Worm (Caenorhabditis elegans) whole organism, late embryonic: ENCODE results near the gene F38B6.7.

Experiments used
- ceh-14 ChIP-seq: sonication (generic microtip); optimal IDR thresholded peaks from 2 replicates; lab custom pipeline; 2016; ENCODE audit warnings: missing genotype, missing genetic modification characterization, missing compliant biosample characterization
- dmd-4 ChIP-seq: sonication (generic microtip); optimal IDR thresholded peaks from 2 replicates; lab custom pipeline; 2016; ENCODE audit warnings: borderline replicate concordance, missing genetic modification characterization, missing compliant biosample characterization
- gmeb-2 ChIP-seq: sonication (generic microtip); optimal IDR thresholded peaks from 2 replicates; lab custom pipeline; 2016; ENCODE audit warnings: missing genetic modification characterization, inconsistent platforms, missing compliant biosample characterization
- lin-11 ChIP-seq: fragments of 200-800 bp; sonication (Bioruptor generic); optimal IDR thresholded peaks from 2 replicates; lab custom pipeline; 2018; ENCODE audit warnings: mild to moderate bottlenecking, missing genetic modification characterization, missing compliant biosample characterization
- nfya-1 ChIP-seq: sonication (generic microtip); optimal IDR thresholded peaks from 2 replicates; lab custom pipeline; 2017; ENCODE audit warnings: missing genetic modification characterization, mild to moderate bottlenecking, missing compliant biosample characterization, antibody characterized with exemption, moderate library complexity
- pag-3 ChIP-seq: sonication (generic microtip); optimal IDR thresholded peaks from 2 replicates; lab custom pipeline; 2016; ENCODE audit warnings: missing compliant biosample characterization, missing genetic modification characterization, borderline replicate concordance
- pax-1 ChIP-seq: fragments of 150-350 bp; optimal IDR thresholded peaks from 2 replicates; lab custom pipeline; 2014; ENCODE audit warnings: missing biosample characterization, missing genetic modification characterization
- ref-2 ChIP-seq: sonication (generic microtip); optimal IDR thresholded peaks from 2 replicates; lab custom pipeline; 2016; ENCODE audit warnings: missing genetic modification characterization, missing compliant biosample characterization
- syd-9 ChIP-seq: sonication (generic microtip); optimal IDR thresholded peaks from 2 replicates; lab custom pipeline; 2016; ENCODE audit warnings: mild to moderate bottlenecking, missing genetic modification characterization, moderate library complexity, missing compliant biosample characterization
- ttx-3 ChIP-seq: sonication (generic microtip); optimal IDR thresholded peaks from 2 replicates; lab custom pipeline; 2016; ENCODE audit warnings: missing genetic modification reagents, missing genetic modification characterization, missing compliant biosample characterization
- unc-86 ChIP-seq: sonication (generic microtip); optimal IDR thresholded peaks from 2 replicates; lab custom pipeline; 2016; ENCODE audit warnings: missing genetic modification characterization, missing compliant biosample characterization

ce11 chrX:6669366-6669765 lies 28.8 kb downstream of the F38B6.7 start:
- TF ChIP-seq unc-86 (tag; lab: Kevin White, UChicago) (no peak), pag-3 (tag; lab: Kevin White, UChicago) (no peak), syd-9 (tag; lab: Kevin White, UChicago) (no peak), pax-1 (tag; lab: Kevin White, UChicago) (no peak), dmd-4 (tag; lab: Kevin White, UChicago) (no peak), ceh-14 (tag; lab: Kevin White, UChicago) (no peak), gmeb-2 (tag; lab: Kevin White, UChicago) (no peak), ref-2 (no peak), nfya-1 (tag; lab: Kevin White, UChicago) (no peak), ttx-3 (tag; lab: Kevin White, UChicago) (no peak), lin-11 (no peak)
